Worm (Caenorhabditis elegans) whole organism, young adult: ENCODE measurements around the gene lin-2.

Source experiments
- efl-1 ChIP-seq: fragments of 150-350 bp; optimal IDR thresholded peaks from 2 replicates; lab custom pipeline; 2014; ENCODE audit warnings: missing biosample characterization, missing genetic modification reagents, missing genetic modification characterization
- madf-8 ChIP-seq: fragments of 200-800 bp; sonication (Bioruptor generic); conservative IDR thresholded peaks from 2 replicates; pipeline ENCODE4 v1.3.6; 2022; ENCODE audit warnings: missing genetic modification reagents, missing genetic modification characterization, missing compliant biosample characterization
- nfya-1 ChIP-seq: sonication (generic microtip); optimal IDR thresholded peaks from 2 replicates; lab custom pipeline; 2017; ENCODE audit warnings: antibody characterized with exemption, missing compliant biosample characterization, missing genetic modification characterization, borderline replicate concordance; ENCODE audit not compliant: insufficient read depth
- unc-62 ChIP-seq: fragments of 150-350 bp; optimal IDR thresholded peaks from 2 replicates; lab custom pipeline; 2014; ENCODE audit warnings: missing biosample characterization, missing genetic modification reagents, missing genetic modification characterization

DNA sequence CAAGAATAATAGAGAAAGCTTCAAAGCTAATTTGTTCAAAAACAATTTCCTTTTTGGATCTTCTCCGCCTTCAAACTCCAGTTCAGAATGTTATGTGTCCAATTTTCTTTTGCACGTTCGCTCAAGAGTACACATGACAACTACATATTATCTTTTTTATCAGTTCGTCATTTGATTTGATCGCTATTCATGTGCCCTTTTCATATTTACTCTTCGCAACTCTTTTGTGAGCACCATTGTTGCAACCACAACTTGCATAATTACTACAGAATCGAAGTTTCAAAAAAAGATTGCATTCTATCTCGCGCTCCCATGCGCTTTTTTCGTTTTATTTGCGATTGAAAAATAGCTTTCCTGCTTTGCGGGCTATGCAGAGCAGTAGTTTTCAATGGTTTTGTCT, 21.4 kb upstream of the lin-2 start:
- TF ChIP-seq madf-8 (no peak), unc-62 (no peak), nfya-1 (tag; lab: Kevin White, UChicago) (no peak), efl-1 (no peak)
